Fruit fly (Drosophila melanogaster) whole organism, embryonic: ENCODE data around the gene Tsr1.

Source experiments
- Aef1 ChIP-seq: fragments of 200-800 bp; sonication (Bioruptor generic); IDR thresholded peaks from 3 replicates; pipeline ENCODE4 v1.3.6; 2022; ENCODE audit warnings: missing biosample characterization, missing genetic modification characterization
- Awh ChIP-seq: fragments of 200-800 bp; sonication (Bioruptor generic); IDR thresholded peaks from 2 replicates; pipeline ENCODE4, ENCODE4 v1.3.6; 2022; ENCODE audit warnings: missing biosample characterization, missing genetic modification characterization
- CG10654 ChIP-seq: fragments of 200-800 bp; sonication (Bioruptor generic); optimal IDR thresholded peaks from 2 replicates; lab custom pipeline; 2016; ENCODE audit warnings: missing biosample characterization, missing genetic modification characterization
- CG11398 ChIP-seq: fragments of 200-800 bp; sonication (Bioruptor generic); optimal IDR thresholded peaks from 2 replicates; lab custom pipeline; 2016; ENCODE audit warnings: missing biosample characterization, missing genetic modification characterization
- CG11504 ChIP-seq: fragments of 200-800 bp; sonication (Bioruptor generic); optimal IDR thresholded peaks from 3 replicates; lab custom pipeline; 2019; ENCODE audit warnings: missing biosample characterization, mild to moderate bottlenecking, missing genetic modification characterization, moderate library complexity
- CG13894 ChIP-seq: fragments of 200-800 bp; sonication (Bioruptor generic); optimal IDR thresholded peaks from 3 replicates; lab custom pipeline; 2018; ENCODE audit warnings: missing biosample characterization, mild to moderate bottlenecking, missing genetic modification characterization, moderate library complexity
- CG14667 ChIP-seq: fragments of 200-800 bp; sonication (Bioruptor generic); IDR thresholded peaks from 2 replicates; pipeline ENCODE4 v1.3.6; 2022; ENCODE audit warnings: missing biosample characterization, missing genetic modification characterization
- CG14710 ChIP-seq: fragments of 200-800 bp; sonication (Bioruptor generic); optimal IDR thresholded peaks from 3 replicates; lab custom pipeline; 2019; ENCODE audit warnings: missing biosample characterization, mild to moderate bottlenecking, missing genetic modification characterization, moderate library complexity
- CG1529 ChIP-seq: fragments of 200-800 bp; sonication (Bioruptor generic); optimal IDR thresholded peaks from 3 replicates; lab custom pipeline; 2018; ENCODE audit warnings: missing biosample characterization, missing genetic modification characterization
- CG17385 ChIP-seq: fragments of 200-800 bp; sonication (Bioruptor generic); optimal IDR thresholded peaks from 3 replicates; lab custom pipeline; 2018; ENCODE audit warnings: missing biosample characterization, mild to moderate bottlenecking, missing genetic modification characterization
- CG2712 ChIP-seq: fragments of 200-800 bp; optimal IDR thresholded peaks from 3 replicates; lab custom pipeline; 2019; ENCODE audit warnings: missing biosample characterization, mild to moderate bottlenecking, missing genetic modification characterization, moderate library complexity
- CG2875 ChIP-seq: fragments of 200-800 bp; sonication (Bioruptor generic); optimal IDR thresholded peaks from 2 replicates; lab custom pipeline; 2017; ENCODE audit warnings: missing biosample characterization, mild to moderate bottlenecking, missing genetic modification characterization, missing genetic modification reagents
- CG2889 ChIP-seq: fragments of 200-800 bp; sonication (Bioruptor generic); IDR thresholded peaks from 3 replicates; pipeline ENCODE4 v1.3.6; 2022; ENCODE audit warnings: missing biosample characterization, missing genetic modification characterization
- CG31365 ChIP-seq: fragments of 200-800 bp; sonication (Bioruptor generic); optimal IDR thresholded peaks from 2 replicates; lab custom pipeline; 2018; ENCODE audit warnings: missing biosample characterization, mild to moderate bottlenecking, missing genetic modification characterization
- CG31441 ChIP-seq: fragments of 200-800 bp; sonication (Bioruptor generic); IDR thresholded peaks from 2 replicates; pipeline ENCODE4 v1.3.6; 2022; ENCODE audit warnings: missing biosample characterization, missing genetic modification characterization
- CTCF ChIP-seq: fragments of 200-800 bp; sonication (Bioruptor generic); optimal IDR thresholded peaks from 2 replicates; lab custom pipeline; 2017; ENCODE audit warnings: missing biosample characterization, mild to moderate bottlenecking, missing genetic modification characterization, moderate library complexity
- Chrac-16 ChIP-seq: fragments of 200-800 bp; sonication (Bioruptor generic); optimal IDR thresholded peaks from 3 replicates; lab custom pipeline; 2016; ENCODE audit warnings: missing biosample characterization, missing genetic modification characterization
- Dll ChIP-seq: fragments of 200-800 bp; sonication (Bioruptor generic); IDR thresholded peaks from 4 replicates; pipeline ENCODE4 v1.3.6; 2022; ENCODE audit warnings: missing biosample characterization, missing genetic modification characterization; ENCODE audit not compliant: partially characterized antibody
- Ets97D ChIP-seq: fragments of 200-800 bp; sonication (Bioruptor generic); optimal IDR thresholded peaks from 3 replicates; lab custom pipeline; 2016; ENCODE audit warnings: missing biosample characterization, missing genetic modification characterization
- Gug ChIP-seq: fragments of 200-800 bp; sonication (Bioruptor generic); IDR thresholded peaks from 4 replicates; pipeline ENCODE4 v1.3.6; 2022; ENCODE audit warnings: missing biosample characterization, missing genetic modification characterization
- HLH54F ChIP-seq: fragments of 200-800 bp; sonication (Bioruptor generic); optimal IDR thresholded peaks from 3 replicates; lab custom pipeline; 2016; ENCODE audit warnings: missing biosample characterization, missing genetic modification characterization
- HmgD ChIP-seq: fragments of 200-800 bp; sonication (Bioruptor generic); optimal IDR thresholded peaks from 3 replicates; lab custom pipeline; 2016; ENCODE audit warnings: missing biosample characterization, missing genetic modification characterization
- Hr3 ChIP-seq: fragments of 200-800 bp; sonication (Bioruptor generic); optimal IDR thresholded peaks from 3 replicates; lab custom pipeline; 2016; ENCODE audit warnings: missing biosample characterization, missing genetic modification characterization
- NC2β ChIP-seq: fragments of 200-800 bp; sonication (Bioruptor generic); optimal IDR thresholded peaks from 2 replicates; lab custom pipeline; 2016; ENCODE audit warnings: missing biosample characterization, missing genetic modification characterization
- NfI ChIP-seq: fragments of 200-800 bp; sonication (Bioruptor generic); optimal IDR thresholded peaks from 3 replicates; lab custom pipeline; 2018; ENCODE audit warnings: missing biosample characterization, mild to moderate bottlenecking, missing genetic modification characterization, moderate library complexity
- PHDP ChIP-seq: fragments of 200-800 bp; sonication (Bioruptor generic); optimal IDR thresholded peaks from 3 replicates; lab custom pipeline; 2018; ENCODE audit warnings: missing biosample characterization, mild to moderate bottlenecking, missing genetic modification characterization, moderate library complexity
- Trl ChIP-seq, 3 experiments: fragments of >200 bp in 2 of 3; fragments of 200-800 bp in 1 of 3; sonication (Bioruptor generic) in 1 of 3; optimal IDR thresholded peaks; 2 replicates in 1 of 3; 3 replicates in 2 of 3; lab custom pipeline; 2016 to 2017; ENCODE audit warnings: missing biosample characterization in 1 of 3, missing genetic modification characterization in 1 of 3
- Usf ChIP-seq: fragments of 200-800 bp; sonication (Bioruptor generic); optimal IDR thresholded peaks from 2 replicates; lab custom pipeline; 2017; ENCODE audit warnings: missing genotype, missing biosample characterization, missing genetic modification characterization
- ash1 ChIP-seq: fragments of 200-800 bp; sonication (Bioruptor generic); optimal IDR thresholded peaks from 2 replicates; lab custom pipeline; 2018; ENCODE audit warnings: missing biosample characterization, mild to moderate bottlenecking, missing genetic modification characterization
- az2 ChIP-seq: fragments of 200-800 bp; sonication (Bioruptor generic); optimal IDR thresholded peaks from 3 replicates; lab custom pipeline; 2016; ENCODE audit warnings: missing biosample characterization, missing genetic modification characterization
- bab2 ChIP-seq: fragments of 200-800 bp; sonication (Bioruptor generic); optimal IDR thresholded peaks from 2 replicates; lab custom pipeline; 2016; ENCODE audit warnings: missing biosample characterization, missing genetic modification characterization
- br ChIP-seq: fragments of >200 bp; optimal IDR thresholded peaks from 2 replicates; lab custom pipeline; 2017
- chinmo ChIP-seq: fragments of 200-800 bp; sonication (Bioruptor generic); IDR thresholded peaks from 4 replicates; pipeline ENCODE4 v1.3.6; 2022; ENCODE audit warnings: missing biosample characterization, missing genetic modification characterization; ENCODE audit not compliant: partially characterized antibody
- croc ChIP-seq: fragments of 200-800 bp; sonication (Bioruptor generic); conservative IDR thresholded peaks from 3 replicates; pipeline ENCODE4 v1.3.6; 2022; ENCODE audit warnings: missing biosample characterization, missing genetic modification characterization
- dan ChIP-seq: fragments of 200-800 bp; sonication (Bioruptor generic); IDR thresholded peaks from 2 replicates; pipeline ENCODE4 v1.3.6; 2022; ENCODE audit warnings: missing biosample characterization, missing genetic modification characterization
- dm ChIP-seq: fragments of 200-800 bp; sonication (Bioruptor generic); optimal IDR thresholded peaks from 3 replicates; lab custom pipeline; 2016; ENCODE audit warnings: missing biosample characterization, missing genetic modification characterization
- dpn ChIP-seq, 2 experiments: fragments of 200-800 bp; sonication (Bioruptor generic); optimal IDR thresholded peaks; 3 replicates each; lab custom pipeline; 2016; ENCODE audit warnings: missing biosample characterization in 2 of 2, missing genetic modification characterization in 2 of 2
- emc ChIP-seq: fragments of 200-800 bp; sonication (Bioruptor generic); optimal IDR thresholded peaks from 2 replicates; lab custom pipeline; 2016; ENCODE audit warnings: missing biosample characterization, missing genetic modification characterization
- esg ChIP-seq: fragments of 200-800 bp; sonication (Bioruptor generic); conservative IDR thresholded peaks from 2 replicates; pipeline ENCODE4 v1.3.6; 2022; ENCODE audit warnings: missing biosample characterization, missing genetic modification characterization
- fd64A ChIP-seq: fragments of 200-800 bp; sonication (Bioruptor generic); optimal IDR thresholded peaks from 3 replicates; lab custom pipeline; 2018; ENCODE audit warnings: missing biosample characterization, mild to moderate bottlenecking, missing genetic modification characterization
- fru ChIP-seq: fragments of >200 bp; optimal IDR thresholded peaks from 2 replicates; lab custom pipeline; 2017
- ham ChIP-seq: fragments of 200-800 bp; sonication (Bioruptor generic); IDR thresholded peaks from 2 replicates; pipeline ENCODE4 v1.3.6; 2022; ENCODE audit warnings: missing biosample characterization, missing genetic modification characterization
- her ChIP-seq: fragments of 200-800 bp; sonication (Bioruptor generic); optimal IDR thresholded peaks from 2 replicates; lab custom pipeline; 2016; ENCODE audit warnings: missing biosample characterization, missing genetic modification characterization
- klu ChIP-seq: fragments of 200-800 bp; sonication (Bioruptor generic); IDR thresholded peaks from 2 replicates; pipeline ENCODE4 v1.3.6; 2022; ENCODE audit warnings: missing biosample characterization, missing genetic modification characterization
- p53 ChIP-seq: fragments of 200-800 bp; sonication (Bioruptor generic); optimal IDR thresholded peaks from 2 replicates; lab custom pipeline; 2016; ENCODE audit warnings: missing biosample characterization, missing genetic modification characterization
- pan ChIP-seq, 4 experiments: fragments of >200 bp in 3 of 4; fragments of 200-800 bp in 1 of 4; sonication (Bioruptor generic) in 1 of 4; optimal IDR thresholded peaks in 3 of 4; IDR thresholded peaks in 1 of 4; 2 replicates each; pipeline versions ENCODE4 v1.3.6 to Lab custom; 2017 to 2022; ENCODE audit warnings: missing biosample characterization in 2 of 4, missing genetic modification characterization in 2 of 4, mixed read lengths in 1 of 4
- pzg ChIP-seq: fragments of 200-800 bp; sonication (Bioruptor generic); optimal IDR thresholded peaks from 3 replicates; lab custom pipeline; 2018; ENCODE audit warnings: missing biosample characterization, mild to moderate bottlenecking, missing genetic modification characterization, moderate library complexity
- rib ChIP-seq: fragments of 200-800 bp; sonication (Bioruptor generic); IDR thresholded peaks from 2 replicates; pipeline ENCODE4 v1.3.6; 2022; ENCODE audit warnings: missing biosample characterization, missing genetic modification characterization
- run ChIP-seq: fragments of 200-800 bp; sonication (Bioruptor generic); optimal IDR thresholded peaks from 3 replicates; lab custom pipeline; 2018; ENCODE audit warnings: missing biosample characterization, mild to moderate bottlenecking, missing genetic modification characterization
- sens ChIP-seq: fragments of 200-800 bp; sonication (Bioruptor generic); peaks from one replicate; lab custom pipeline; 2016; ENCODE audit warnings: missing biosample characterization, missing genetic modification characterization
- sim ChIP-seq: fragments of 200-800 bp; sonication (Bioruptor generic); IDR thresholded peaks from 2 replicates; pipeline ENCODE4 v1.3.6; 2022; ENCODE audit warnings: missing biosample characterization, missing genetic modification characterization
- tup ChIP-seq: fragments of 200-800 bp; sonication (Bioruptor generic); optimal IDR thresholded peaks from 2 replicates; lab custom pipeline; 2016; ENCODE audit warnings: missing biosample characterization, mild to moderate bottlenecking, missing genetic modification characterization, moderate library complexity
- vvl ChIP-seq: fragments of 200-800 bp; sonication (Bioruptor generic); IDR thresholded peaks from 2 replicates; pipeline ENCODE4 v1.3.6; 2022; ENCODE audit warnings: missing biosample characterization, missing genetic modification characterization
- yki ChIP-seq: fragments of >200 bp; optimal IDR thresholded peaks from 3 replicates; lab custom pipeline; 2018

The Tsr1 gene

dm6 chr3L:21385699-21386098, 50.7 kb downstream of the Tsr1 start (continued):
- TF ChIP-seq emc: no peak
- TF ChIP-seq CG2889 (GFP tag; lab: Robert Waterston, UW): no peak
- TF ChIP-seq CG31441 (GFP tag; lab: Robert Waterston, UW): peak; percentile 22; the same call in 1 of the 2 replicates
- TF ChIP-seq CTCF (GFP tag; lab: Kevin White, UChicago): no peak
- TF ChIP-seq pzg (GFP tag; lab: Kevin White, UChicago): no peak
- TF ChIP-seq CG14667 (GFP tag; lab: Robert Waterston, UW): no peak
- TF ChIP-seq Trl (optimal IDR thresholded peaks at IDR 0.05; lab: Kevin White, UChicago): no peak
- TF ChIP-seq Trl (GFP tag; optimal IDR thresholded peaks at IDR 0.05; lab: Kevin White, UChicago): no peak
- no peak for TF ChIP-seq br (lab: Kevin White, UChicago)
- no peak for TF ChIP-seq NC2β (GFP tag; lab: Kevin White, UChicago)
- TF ChIP-seq Gug (GFP tag; lab: Robert Waterston, UW): no peak
- no peak for TF ChIP-seq Aef1
- TF ChIP-seq PHDP: peak; percentile 48
- no peak for TF ChIP-seq fru (lab: Kevin White, UChicago)
- TF ChIP-seq ash1 (GFP tag; lab: Kevin White, UChicago): no peak
- no peak for TF ChIP-seq esg (GFP tag; lab: Robert Waterston, UW)
- no peak for TF ChIP-seq vvl (GFP tag; lab: Robert Waterston, UW)
- TF ChIP-seq CG1529 (GFP tag; lab: Kevin White, UChicago): no peak
- TF ChIP-seq klu (GFP tag; lab: Robert Waterston, UW): no peak
- TF ChIP-seq HmgD (GFP tag; lab: Kevin White, UChicago): no peak
- peak; percentile 58 for TF ChIP-seq CG11504 (tag; lab: Kevin White, UChicago)
- TF ChIP-seq p53 (GFP tag; lab: Kevin White, UChicago): no peak
- TF ChIP-seq Ets97D (GFP tag; lab: Kevin White, UChicago): no peak
- no peak for TF ChIP-seq sim (GFP tag; lab: Robert Waterston, UW)
- no peak for TF ChIP-seq tup (GFP tag; lab: Kevin White, UChicago)
- no peak for TF ChIP-seq dpn (GFP tag; optimal IDR thresholded peaks at IDR 0.05; lab: Kevin White, UChicago)
- no peak for TF ChIP-seq Chrac-16 (GFP tag; lab: Kevin White, UChicago)
- no peak for TF ChIP-seq Hr3 (GFP tag; lab: Kevin White, UChicago)
- TF ChIP-seq dan: no peak
- TF ChIP-seq CG17385 (GFP tag; lab: Kevin White, UChicago): no peak
- no peak for TF ChIP-seq fd64A
- no peak for TF ChIP-seq Awh (GFP tag; lab: Robert Waterston, UW)
- no peak for TF ChIP-seq bab2 (GFP tag; lab: Kevin White, UChicago)
- no peak for TF ChIP-seq croc (GFP tag; lab: Robert Waterston, UW)
- no peak for TF ChIP-seq Dll (GFP tag; lab: Robert Waterston, UW)
- TF ChIP-seq run (tag; lab: Kevin White, UChicago): no peak
- TF ChIP-seq CG13894 (tag; lab: Kevin White, UChicago): no peak
- TF ChIP-seq ham (GFP tag; lab: Robert Waterston, UW): no peak
- no peak for TF ChIP-seq Usf (GFP tag; lab: Kevin White, UChicago)
- no peak for TF ChIP-seq CG11398 (GFP tag; lab: Kevin White, UChicago)
- TF ChIP-seq CG2712 (tag; lab: Kevin White, UChicago): peak; percentile 39
- no peak for TF ChIP-seq CG31365 (tag; lab: Kevin White, UChicago)
- no peak for TF ChIP-seq pan (optimal IDR thresholded peaks at IDR 0.05; lab: Kevin White, UChicago)
- TF ChIP-seq pan (GFP tag; optimal IDR thresholded peaks at IDR 0.05 in 1 of 2, IDR thresholded peaks at IDR 0.05 in 1 of 2): no peak
- TF ChIP-seq NfI (GFP tag; lab: Kevin White, UChicago): no peak
- TF ChIP-seq CG14710: no peak
- TF ChIP-seq az2 (GFP tag; lab: Kevin White, UChicago): peak; percentile 14
- no peak for TF ChIP-seq her (GFP tag; lab: Kevin White, UChicago)
- TF ChIP-seq yki (lab: Kevin White, UChicago): no peak
- TF ChIP-seq sens: no peak
- TF ChIP-seq CG10654 (GFP tag; lab: Kevin White, UChicago): no peak
- TF ChIP-seq chinmo: no peak
- TF ChIP-seq rib: no peak
- no peak for TF ChIP-seq CG2875 (GFP tag; lab: Kevin White, UChicago)
- no peak for TF ChIP-seq dm (GFP tag; lab: Kevin White, UChicago)
- no peak for TF ChIP-seq HLH54F (GFP tag; lab: Kevin White, UChicago)
